Fruit fly (Drosophila melanogaster) S2 (cell line): ENCODE results near the gene CG15458.

Experiments
- CG8478 ChIP-seq: fragments of >200 bp; optimal IDR thresholded peaks from 2 replicates; lab custom pipeline; 2018
- CTCF ChIP-seq, 2 experiments: fragments of >200 bp; optimal IDR thresholded peaks; 2 replicates each; lab custom pipeline; 2018

- no peak for TF ChIP-seq CG8478
- TF ChIP-seq CTCF (optimal IDR thresholded peaks at IDR 0.05; lab: Kevin White, UChicago) = no peak
Measured at dm6 chrX:20416433-20416832, 2.4 kb upstream of the CG15458 start, which contains the start of gene Obp19b.
